Worm (Caenorhabditis elegans): ENCODE data around the gene oat-1.

Gene oat-1

DNA sequence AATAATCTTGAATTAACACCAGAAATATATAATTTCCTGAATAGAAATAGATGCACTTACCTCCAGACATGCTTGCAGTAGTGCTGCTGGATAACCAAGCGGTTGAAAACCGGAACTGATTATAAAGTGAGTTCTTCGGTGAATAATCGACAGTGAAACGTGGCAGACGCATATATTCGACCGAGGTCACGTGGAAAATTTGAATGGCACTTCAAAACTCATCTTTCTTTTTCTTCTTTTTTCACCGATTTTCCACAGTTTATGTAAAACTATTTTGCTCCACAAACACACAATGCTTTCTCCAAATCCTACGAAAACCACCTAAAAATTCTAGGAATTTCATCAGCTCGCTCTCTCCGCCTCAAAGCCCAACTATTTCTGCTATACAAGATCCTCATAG lies 12.2 kb downstream of the oat-1 start, which contains the start of gene ant-1.4:
Gene ant-1.4 (minus strand): TSS at position 101 of the 400 bp plus-strand sequence.
- TF ChIP-seq F37B4.10 (GFP tag; IDR thresholded peaks at IDR 0.05) = no peak
- no peak for TF ChIP-seq mes-4 (tag; optimal IDR thresholded peaks at IDR 0.05)
- no peak for TF ChIP-seq nfyb-1 (GFP tag; IDR thresholded peaks at IDR 0.05)
- no peak for TF ChIP-seq egrh-3 (GFP tag; IDR thresholded peaks at IDR 0.05)
- TF ChIP-seq B0336.3 (GFP tag; IDR thresholded peaks at IDR 0.05) = no peak
- no peak for TF ChIP-seq sea-2 (GFP tag; IDR thresholded peaks at IDR 0.05)
- no peak for TF ChIP-seq nhr-80 (tag; optimal IDR thresholded peaks at IDR 0.05)
- no peak for TF ChIP-seq aptf-2 (GFP tag; conservative IDR thresholded peaks at IDR 0.05)
- no peak for TF ChIP-seq zfh-2 (GFP tag; conservative IDR thresholded peaks at IDR 0.05)
- TF ChIP-seq Y53F4B.3 (GFP tag; IDR thresholded peaks at IDR 0.05) = no peak
- no peak for TF ChIP-seq ztf-28 (GFP tag; IDR thresholded peaks at IDR 0.05)
- no peak for TF ChIP-seq Y53G8AR.9 (GFP tag; conservative IDR thresholded peaks at IDR 0.05)
- no peak for TF ChIP-seq ztf-22 (GFP tag; optimal IDR thresholded peaks at IDR 0.05)

DNA sequence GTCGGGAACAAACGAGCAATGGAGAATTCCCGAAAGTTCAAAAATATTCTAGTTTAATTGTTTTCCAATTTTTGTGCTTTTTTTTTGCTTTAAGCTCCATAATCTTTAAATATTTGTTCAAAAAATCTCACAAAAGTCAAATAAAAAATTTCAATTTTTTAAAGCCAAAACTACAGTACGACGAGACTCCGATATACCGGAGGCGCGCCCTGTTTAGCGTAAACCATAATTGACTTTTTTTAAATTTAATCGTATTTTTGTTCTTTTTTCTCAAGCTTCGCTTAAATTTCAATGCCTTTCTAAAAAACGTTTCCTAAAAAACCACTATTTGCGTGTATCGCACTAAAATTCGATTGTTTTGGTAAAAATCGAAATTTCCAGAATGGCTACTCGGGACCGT lies 15.5 kb downstream of the oat-1 start, which contains the start of gene syx-4:
Gene syx-4 (plus strand): TSS at position 382 of the 400 bp plus-strand sequence.
- TF ChIP-seq attf-3 (GFP tag; conservative IDR thresholded peaks at IDR 0.05) (peak; percentile 82), attf-6 (GFP tag; IDR thresholded peaks at IDR 0.05) (no peak), lsl-1 (GFP tag; optimal IDR thresholded peaks at IDR 0.05) (peak; percentile 25), T07F8.4 (tag; optimal IDR thresholded peaks at IDR 0.05) (no peak), ztf-6 (GFP tag; IDR thresholded peaks at IDR 0.05) (no peak)

DNA sequence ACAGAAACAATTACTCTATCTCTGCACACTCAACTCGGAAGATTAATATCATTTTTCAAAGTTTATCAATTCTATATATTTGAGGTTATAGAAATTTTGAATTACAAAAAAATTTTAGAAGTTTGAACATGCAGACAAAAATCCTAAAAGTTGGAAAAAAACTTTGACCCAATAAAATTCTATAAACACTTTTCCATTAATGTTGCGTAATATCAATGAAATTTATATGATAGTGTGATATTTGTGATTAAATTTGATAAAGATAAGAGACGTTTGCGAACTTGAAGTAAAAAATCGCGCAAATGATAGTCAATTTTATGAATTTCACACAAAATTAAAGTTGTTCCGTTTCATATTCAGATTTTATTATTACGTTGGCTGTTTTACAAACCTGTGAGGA lies 18.3 kb downstream of the oat-1 start:
- peak; percentile 3 for TF ChIP-seq nhr-80 (tag; optimal IDR thresholded peaks at IDR 0.05)
- TF ChIP-seq ceh-40 (GFP tag; IDR thresholded peaks at IDR 0.05) = no peak

DNA sequence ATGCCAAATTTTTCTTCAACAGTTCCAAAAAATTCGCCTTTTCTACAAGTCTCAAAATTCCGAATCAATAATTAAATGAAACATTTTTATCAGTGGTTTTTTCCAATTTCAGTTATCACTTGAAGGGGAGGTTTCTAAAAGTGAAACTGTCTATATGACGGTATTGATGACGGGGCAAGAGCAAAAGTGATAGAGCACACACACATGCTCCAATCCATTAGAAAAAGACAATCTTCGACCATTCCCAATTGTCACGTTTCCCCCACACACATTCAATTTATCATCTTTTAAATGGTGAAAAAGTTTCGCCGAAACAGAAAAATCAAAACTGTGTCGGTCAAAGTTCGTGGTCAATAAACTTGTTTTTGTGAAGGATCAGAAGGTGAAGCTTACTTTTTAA lies 19.2 kb downstream of the oat-1 start:
- TF ChIP-seq madf-6 (GFP tag; IDR thresholded peaks at IDR 0.05) (no peak), tlf-1 (GFP tag; optimal IDR thresholded peaks at IDR 0.05) (no peak), let-607 (tag; optimal IDR thresholded peaks at IDR 0.05) (peak in 1 of 2 experiments; percentile 48), nhr-80 (tag; optimal IDR thresholded peaks at IDR 0.05) (peak; percentile 86), atf-7 (tag; optimal IDR thresholded peaks at IDR 0.05) (peak; percentile 26), tbp1 (GFP tag; optimal IDR thresholded peaks at IDR 0.05) (peak; percentile 25), nfyb-1 (GFP tag; IDR thresholded peaks at IDR 0.05) (0 out of 2 replicates have a peak, but pooled peaks have one; percentile 25)

DNA sequence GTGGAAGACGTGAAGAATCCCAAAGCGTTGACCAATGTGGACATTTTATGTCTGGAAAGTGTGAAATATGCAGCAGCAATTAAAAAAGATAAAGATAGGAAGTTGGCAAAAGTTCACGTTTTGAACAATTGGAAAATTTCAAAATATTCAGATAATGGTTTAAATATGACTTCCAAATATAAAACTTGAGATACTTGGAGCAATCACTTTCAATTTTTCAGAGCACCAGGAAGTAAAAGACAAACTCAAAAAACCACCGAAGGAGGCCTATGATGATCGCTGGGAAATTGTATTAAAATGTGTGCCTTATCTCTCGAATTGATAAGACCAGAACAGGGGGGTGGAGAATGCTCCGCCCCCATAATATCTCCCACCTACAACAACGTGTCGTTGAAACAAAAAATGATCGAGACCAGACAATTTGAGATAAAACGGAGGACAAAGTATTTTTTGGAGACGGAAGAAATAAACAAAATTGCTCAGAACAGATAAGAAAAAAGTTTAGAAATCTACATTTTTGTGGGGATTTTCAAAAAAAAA lies 20.6 kb downstream of the oat-1 start, which contains the start of gene eppl-1:
Gene eppl-1 (minus strand): TSS at position 51 of the 540 bp plus-strand sequence.
- TF ChIP-seq ceh-58 (GFP tag; IDR thresholded peaks at IDR 0.05) (no peak), hsf-1 (GFP tag; IDR thresholded peaks at IDR 0.05) (no peak), nhr-80 (tag; optimal IDR thresholded peaks at IDR 0.05) (peak; percentile 31), rcor-1 (GFP tag; IDR thresholded peaks at IDR 0.05) (no peak), mel-28 (tag; optimal IDR thresholded peaks at IDR 0.05; ENCODE audit: borderline replicate concordance) (no peak)

DNA sequence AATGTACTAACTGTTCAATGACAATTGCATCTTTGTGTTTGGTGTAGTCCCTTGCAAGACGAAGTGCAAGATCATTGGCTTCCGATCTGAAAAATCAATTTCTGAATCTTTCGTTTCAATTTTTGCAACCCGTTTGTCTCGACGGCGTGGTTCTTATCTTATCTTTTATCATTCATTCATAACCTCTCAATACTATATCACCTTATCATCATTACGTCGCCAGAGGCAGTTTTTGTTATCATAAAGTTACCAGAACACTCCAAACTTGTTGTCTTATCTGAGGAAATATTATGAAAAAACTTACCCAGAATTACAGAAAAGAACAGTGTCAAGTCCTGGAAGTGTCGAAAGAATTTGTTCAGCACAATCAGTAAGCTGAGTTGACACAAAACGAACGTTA lies 21.9 kb downstream of the oat-1 start:
- TF ChIP-seq ztf-18 (tag; optimal IDR thresholded peaks at IDR 0.05) = no peak
- TF ChIP-seq nhr-80 (tag; optimal IDR thresholded peaks at IDR 0.05) = peak; percentile 56

Measured in whole organism, young adult.